Fruit fly (Drosophila melanogaster) whole organism, embryonic: Measurements from ENCODE around the gene CG17778.
A peak's percentile ranks its signal among the peaks of the same experiment; 100 is the strongest.

Source experiments
- B-H1 ChIP-seq: fragments of 200-800 bp; sonication (Bioruptor generic); IDR thresholded peaks from 3 replicates; pipeline ENCODE4 v1.3.6; 2022; ENCODE audit warnings: missing biosample characterization, missing genetic modification characterization
- CG12155 ChIP-seq: fragments of 200-800 bp; sonication (Bioruptor generic); optimal IDR thresholded peaks from 3 replicates; lab custom pipeline; 2016; ENCODE audit warnings: missing biosample characterization, missing genetic modification characterization
- CG15696 ChIP-seq: fragments of 200-800 bp; sonication (Bioruptor generic); optimal IDR thresholded peaks from 2 replicates; lab custom pipeline; 2019; ENCODE audit warnings: missing biosample characterization, mild to moderate bottlenecking, missing genetic modification characterization, moderate library complexity
- CG16779 ChIP-seq: fragments of 200-800 bp; sonication (Bioruptor generic); IDR thresholded peaks from 2 replicates; pipeline ENCODE4 v1.3.6; 2022; ENCODE audit warnings: missing biosample characterization, missing genetic modification characterization
- CG2712 ChIP-seq: fragments of 200-800 bp; optimal IDR thresholded peaks from 3 replicates; lab custom pipeline; 2019; ENCODE audit warnings: missing biosample characterization, mild to moderate bottlenecking, missing genetic modification characterization, moderate library complexity
- CG6791 ChIP-seq: fragments of 200-800 bp; sonication (Bioruptor generic); IDR thresholded peaks from 3 replicates; pipeline ENCODE4 v1.3.6; 2022; ENCODE audit warnings: missing biosample characterization, missing genetic modification characterization; ENCODE audit not compliant: partially characterized antibody
- CG7928 ChIP-seq: fragments of 200-800 bp; sonication (Bioruptor generic); optimal IDR thresholded peaks from 2 replicates; lab custom pipeline; 2017; ENCODE audit warnings: missing biosample characterization, mild to moderate bottlenecking, missing genetic modification characterization
- CG8290 ChIP-seq, 3 experiments: fragments of 200-800 bp; sonication (Bioruptor generic); optimal IDR thresholded peaks; 2 replicates each; lab custom pipeline; 2016 to 2019; ENCODE audit warnings: missing biosample characterization in 3 of 3, missing genetic modification characterization in 3 of 3, mild to moderate bottlenecking in 2 of 3, moderate library complexity in 1 of 3
- CG8388 ChIP-seq: fragments of 200-800 bp; sonication (Bioruptor generic); optimal IDR thresholded peaks from 2 replicates; lab custom pipeline; 2019; ENCODE audit warnings: missing biosample characterization, mild to moderate bottlenecking, missing genetic modification characterization, moderate library complexity
- Dll ChIP-seq: fragments of 200-800 bp; sonication (Bioruptor generic); IDR thresholded peaks from 4 replicates; pipeline ENCODE4 v1.3.6; 2022; ENCODE audit warnings: missing biosample characterization, missing genetic modification characterization; ENCODE audit not compliant: partially characterized antibody
- Dref ChIP-seq: fragments of 200-800 bp; sonication (Bioruptor generic); IDR thresholded peaks from 2 replicates; pipeline ENCODE4 v1.3.6; 2022; ENCODE audit warnings: missing biosample characterization, missing genetic modification characterization
- Elba2 ChIP-seq: fragments of 200-800 bp; sonication (Bioruptor generic); optimal IDR thresholded peaks from 3 replicates; lab custom pipeline; 2016; ENCODE audit warnings: missing biosample characterization, missing genetic modification characterization
- Gug ChIP-seq: fragments of 200-800 bp; sonication (Bioruptor generic); IDR thresholded peaks from 4 replicates; pipeline ENCODE4 v1.3.6; 2022; ENCODE audit warnings: missing biosample characterization, missing genetic modification characterization
- Lhr ChIP-seq: fragments of 200-800 bp; sonication (Bioruptor generic); optimal IDR thresholded peaks from 3 replicates; lab custom pipeline; 2017; ENCODE audit warnings: mild to moderate bottlenecking, missing biosample characterization, missing genetic modification reagents, missing genetic modification characterization
- MESR4 ChIP-seq: fragments of 200-800 bp; sonication (Bioruptor generic); optimal IDR thresholded peaks from 2 replicates; lab custom pipeline; 2018; ENCODE audit warnings: missing biosample characterization, mild to moderate bottlenecking, missing genetic modification characterization, moderate library complexity
- Opbp ChIP-seq: fragments of 200-800 bp; sonication (Bioruptor generic); IDR thresholded peaks from 3 replicates; pipeline ENCODE4 v1.3.6; 2022; ENCODE audit warnings: missing biosample characterization, missing genetic modification characterization; ENCODE audit not compliant: partially characterized antibody
- Pdp1 ChIP-seq, 2 experiments: fragments of 200-800 bp; sonication (Bioruptor generic); optimal IDR thresholded peaks; 3 replicates each; lab custom pipeline; 2016; ENCODE audit warnings: missing biosample characterization in 2 of 2, missing genetic modification characterization in 2 of 2, mild to moderate bottlenecking in 1 of 2, moderate library complexity in 1 of 2
- Scr ChIP-seq: fragments of 200-800 bp; sonication (Bioruptor generic); IDR thresholded peaks from 2 replicates; pipeline ENCODE4 v1.3.6; 2022; ENCODE audit warnings: missing biosample characterization, missing genetic modification characterization; ENCODE audit not compliant: partially characterized antibody
- Sin3A ChIP-seq: fragments of >200 bp; optimal IDR thresholded peaks from 2 replicates; lab custom pipeline; 2018
- Trl ChIP-seq, 3 experiments: fragments of >200 bp in 2 of 3; fragments of 200-800 bp in 1 of 3; sonication (Bioruptor generic) in 1 of 3; optimal IDR thresholded peaks; 2 replicates in 1 of 3; 3 replicates in 2 of 3; lab custom pipeline; 2016 to 2017; ENCODE audit warnings: missing biosample characterization in 1 of 3, missing genetic modification characterization in 1 of 3
- Xbp1 ChIP-seq: fragments of 200-800 bp; sonication (Bioruptor generic); optimal IDR thresholded peaks from 3 replicates; lab custom pipeline; 2016; ENCODE audit warnings: missing biosample characterization, mild to moderate bottlenecking, missing genetic modification characterization
- az2 ChIP-seq: fragments of 200-800 bp; sonication (Bioruptor generic); optimal IDR thresholded peaks from 3 replicates; lab custom pipeline; 2016; ENCODE audit warnings: missing biosample characterization, missing genetic modification characterization
- ci ChIP-seq: fragments of 200-800 bp; sonication (Bioruptor generic); IDR thresholded peaks from 3 replicates; pipeline ENCODE4 v1.3.6; 2022; ENCODE audit warnings: missing biosample characterization, missing genetic modification characterization
- crc ChIP-seq: fragments of 200-800 bp; sonication (Bioruptor generic); optimal IDR thresholded peaks from 2 replicates; lab custom pipeline; 2016; ENCODE audit warnings: missing biosample characterization, missing genetic modification characterization
- croc ChIP-seq: fragments of 200-800 bp; sonication (Bioruptor generic); conservative IDR thresholded peaks from 3 replicates; pipeline ENCODE4 v1.3.6; 2022; ENCODE audit warnings: missing biosample characterization, missing genetic modification characterization
- crp ChIP-seq, 2 experiments: fragments of 200-800 bp; sonication (Bioruptor generic); optimal IDR thresholded peaks; 2 replicates in 1 of 2; 3 replicates in 1 of 2; lab custom pipeline; 2017; ENCODE audit warnings: missing biosample characterization in 2 of 2, missing genetic modification characterization in 2 of 2, mild to moderate bottlenecking in 1 of 2, moderate library complexity in 1 of 2
- dan ChIP-seq: fragments of 200-800 bp; sonication (Bioruptor generic); IDR thresholded peaks from 2 replicates; pipeline ENCODE4 v1.3.6; 2022; ENCODE audit warnings: missing biosample characterization, missing genetic modification characterization
- danr ChIP-seq: fragments of 200-800 bp; sonication (Bioruptor generic); IDR thresholded peaks from 2 replicates; pipeline ENCODE4 v1.3.6; 2022; ENCODE audit warnings: missing biosample characterization, missing genetic modification characterization
- disco-r ChIP-seq: fragments of 200-800 bp; sonication (Bioruptor generic); optimal IDR thresholded peaks from 2 replicates; lab custom pipeline; 2016; ENCODE audit warnings: missing biosample characterization, missing genetic modification characterization
- dpn ChIP-seq, 2 experiments: fragments of 200-800 bp; sonication (Bioruptor generic); optimal IDR thresholded peaks; 3 replicates each; lab custom pipeline; 2016; ENCODE audit warnings: missing biosample characterization in 2 of 2, missing genetic modification characterization in 2 of 2
- ems ChIP-seq: fragments of 200-800 bp; sonication (Bioruptor generic); optimal IDR thresholded peaks from 3 replicates; lab custom pipeline; 2016; ENCODE audit warnings: missing biosample characterization, missing genetic modification characterization
- insv ChIP-seq, 2 experiments: fragments of 200-800 bp; sonication (Bioruptor generic); optimal IDR thresholded peaks; 3 replicates each; lab custom pipeline; 2016 to 2018; ENCODE audit warnings: missing biosample characterization in 2 of 2, missing genetic modification characterization in 2 of 2
- kni ChIP-seq: fragments of 200-800 bp; sonication (Bioruptor generic); optimal IDR thresholded peaks from 3 replicates; lab custom pipeline; 2017; ENCODE audit warnings: mild to moderate bottlenecking, missing biosample characterization, missing genetic modification reagents, missing genetic modification characterization
- luna ChIP-seq: fragments of 200-800 bp; sonication (Bioruptor generic); optimal IDR thresholded peaks from 2 replicates; lab custom pipeline; 2016; ENCODE audit warnings: missing biosample characterization, missing genetic modification characterization
- mam ChIP-seq: fragments of 200-800 bp; sonication (Bioruptor generic); optimal IDR thresholded peaks from 3 replicates; lab custom pipeline; 2016; ENCODE audit warnings: missing biosample characterization, missing genetic modification characterization
- p53 ChIP-seq: fragments of 200-800 bp; sonication (Bioruptor generic); optimal IDR thresholded peaks from 2 replicates; lab custom pipeline; 2016; ENCODE audit warnings: missing biosample characterization, missing genetic modification characterization
- pb ChIP-seq: fragments of 200-800 bp; sonication (Bioruptor generic); optimal IDR thresholded peaks from 3 replicates; lab custom pipeline; 2016; ENCODE audit warnings: missing biosample characterization, missing genetic modification characterization
- phol ChIP-seq: fragments of 200-800 bp; sonication (Bioruptor generic); optimal IDR thresholded peaks from 3 replicates; lab custom pipeline; 2018; ENCODE audit warnings: missing biosample characterization, mild to moderate bottlenecking, missing genetic modification characterization, moderate library complexity
- pzg ChIP-seq: fragments of 200-800 bp; sonication (Bioruptor generic); optimal IDR thresholded peaks from 3 replicates; lab custom pipeline; 2018; ENCODE audit warnings: missing biosample characterization, mild to moderate bottlenecking, missing genetic modification characterization, moderate library complexity
- rib ChIP-seq: fragments of 200-800 bp; sonication (Bioruptor generic); IDR thresholded peaks from 2 replicates; pipeline ENCODE4 v1.3.6; 2022; ENCODE audit warnings: missing biosample characterization, missing genetic modification characterization
- sim ChIP-seq: fragments of 200-800 bp; sonication (Bioruptor generic); IDR thresholded peaks from 2 replicates; pipeline ENCODE4 v1.3.6; 2022; ENCODE audit warnings: missing biosample characterization, missing genetic modification characterization
- slbo ChIP-seq: fragments of 200-800 bp; sonication (Bioruptor generic); IDR thresholded peaks from 2 replicates; pipeline ENCODE4 v1.3.6; 2022; ENCODE audit warnings: missing biosample characterization, missing genetic modification characterization
- slp2 ChIP-seq: fragments of 200-800 bp; sonication (Bioruptor generic); optimal IDR thresholded peaks from 2 replicates; lab custom pipeline; 2016; ENCODE audit warnings: missing biosample characterization, missing genetic modification characterization
- tgo ChIP-seq: fragments of 200-800 bp; sonication (Bioruptor generic); IDR thresholded peaks from 3 replicates; pipeline ENCODE4 v1.3.6; 2022; ENCODE audit warnings: missing biosample characterization, missing genetic modification characterization
- twi ChIP-seq: fragments of 200-800 bp; optimal IDR thresholded peaks from 2 replicates; lab custom pipeline; 2019; ENCODE audit warnings: missing biosample characterization, mild to moderate bottlenecking, missing genetic modification characterization, moderate library complexity
- unc-4 ChIP-seq: fragments of 200-800 bp; sonication (Bioruptor generic); IDR thresholded peaks from 2 replicates; pipeline ENCODE4 v1.3.6; 2022; ENCODE audit warnings: missing biosample characterization, missing genetic modification characterization; ENCODE audit not compliant: partially characterized antibody
- vvl ChIP-seq: fragments of 200-800 bp; sonication (Bioruptor generic); IDR thresholded peaks from 2 replicates; pipeline ENCODE4 v1.3.6; 2022; ENCODE audit warnings: missing biosample characterization, missing genetic modification characterization

CG17778 gene

dm6 chrX:529724-530603 is 35.5 kb downstream of the CG17778 start, which contains the start of the genes CG4293 and Appl (continued):
- TF ChIP-seq Lhr (GFP tag; lab: Kevin White, UChicago) = peak; percentile 90
- no peak for TF ChIP-seq rib (GFP tag; lab: Robert Waterston, UW)
- no peak for TF ChIP-seq slbo (GFP tag; lab: Robert Waterston, UW)
- TF ChIP-seq pzg (GFP tag; lab: Kevin White, UChicago) = peak; percentile 83
- TF ChIP-seq CG8290 (GFP tag; optimal IDR thresholded peaks at IDR 0.05; lab: Kevin White, UChicago) = peak; percentile 11
- TF ChIP-seq CG8290 (tag; optimal IDR thresholded peaks at IDR 0.05; lab: Kevin White, UChicago) = peak; percentile 9 to 76
- no peak for TF ChIP-seq crc (GFP tag; lab: Kevin White, UChicago)
- TF ChIP-seq CG6791 = 0 out of 3 replicates have a peak, but pooled peaks have one; percentile 21
- no peak for TF ChIP-seq croc (GFP tag; lab: Robert Waterston, UW)
- TF ChIP-seq mam (GFP tag; lab: Kevin White, UChicago) = peak; percentile 28
- peak; percentile 22; the same call in 1 of the 2 replicates for TF ChIP-seq vvl (GFP tag; lab: Robert Waterston, UW)
- peak; percentile 70 for TF ChIP-seq p53 (GFP tag; lab: Kevin White, UChicago)
- no peak for TF ChIP-seq CG8388 (GFP tag; lab: Kevin White, UChicago)
- TF ChIP-seq Dref (GFP tag; lab: Robert Waterston, UW) = peak; percentile 38; the same call in 1 of the 2 replicates
- no peak for TF ChIP-seq Dll
- TF ChIP-seq Sin3A (lab: Kevin White, UChicago) = peak; percentile 38
- TF ChIP-seq insv (GFP tag; optimal IDR thresholded peaks at IDR 0.05; lab: Kevin White, UChicago) = peak in 1 of 2 experiments; percentile 75
- no peak for TF ChIP-seq disco-r (GFP tag; lab: Kevin White, UChicago)
- TF ChIP-seq CG16779 (GFP tag; lab: Robert Waterston, UW) = 0 out of 2 replicates have a peak, but pooled peaks have one; percentile 27
- no peak for TF ChIP-seq tgo (GFP tag; lab: Robert Waterston, UW)
- peak; percentile 40 for TF ChIP-seq CG12155 (GFP tag; lab: Kevin White, UChicago)
- TF ChIP-seq Scr (GFP tag; lab: Robert Waterston, UW) = peak; percentile 38; the same call in 1 of the 2 replicates
- TF ChIP-seq CG2712 (tag; lab: Kevin White, UChicago) = peak; percentile 31
- peak; percentile 51 for TF ChIP-seq phol (tag; lab: Kevin White, UChicago)
- TF ChIP-seq CG15696 (tag; lab: Kevin White, UChicago) = peak; percentile 12
- no peak for TF ChIP-seq az2 (GFP tag; lab: Kevin White, UChicago)
- peak; percentile 57 to 96 for TF ChIP-seq crp (GFP tag; optimal IDR thresholded peaks at IDR 0.05; lab: Kevin White, UChicago)
- no peak for TF ChIP-seq danr
- peak; percentile 44 for TF ChIP-seq MESR4 (GFP tag; lab: Kevin White, UChicago)
- no peak for TF ChIP-seq luna (GFP tag; lab: Kevin White, UChicago)
- no peak for TF ChIP-seq kni (GFP tag; lab: Kevin White, UChicago)
- peak in 1 of 2 experiments; percentile 96 for TF ChIP-seq Pdp1 (GFP tag; optimal IDR thresholded peaks at IDR 0.05; lab: Kevin White, UChicago)
- TF ChIP-seq slp2 = no peak
- no peak for TF ChIP-seq ems
- TF ChIP-seq Xbp1 = peak; percentile 29
- TF ChIP-seq Gug (GFP tag; lab: Robert Waterston, UW) = no peak
- peak in 1 of 2 experiments; percentile 25 for TF ChIP-seq dpn (GFP tag; optimal IDR thresholded peaks at IDR 0.05; lab: Kevin White, UChicago)
- TF ChIP-seq CG7928 (GFP tag; lab: Kevin White, UChicago) = no peak
- TF ChIP-seq pb (GFP tag; lab: Kevin White, UChicago) = no peak
- TF ChIP-seq B-H1 (GFP tag; lab: Robert Waterston, UW) = no peak
- no peak for TF ChIP-seq dan
- 0 out of 2 replicates have a peak, but pooled peaks have one; percentile 21 for TF ChIP-seq unc-4 (GFP tag; lab: Robert Waterston, UW)
- peak; percentile 9; the same call in 1 of the 3 replicates for TF ChIP-seq Opbp
- TF ChIP-seq twi = no peak
- no peak for TF ChIP-seq Trl (optimal IDR thresholded peaks at IDR 0.05; lab: Kevin White, UChicago)
- TF ChIP-seq Trl (GFP tag; optimal IDR thresholded peaks at IDR 0.05; lab: Kevin White, UChicago) = no peak
- peak; percentile 38 for TF ChIP-seq Elba2
- 0 out of 3 replicates have a peak, but pooled peaks have one; percentile 13 for TF ChIP-seq ci (GFP tag; lab: Robert Waterston, UW)
- no peak for TF ChIP-seq sim (GFP tag; lab: Robert Waterston, UW)
